Worm (Caenorhabditis elegans): ENCODE measurements around the gene F13H10.8.
A peak's percentile ranks its signal among the peaks of the same experiment; 100 is the strongest.

Gene F13H10.8

DNA sequence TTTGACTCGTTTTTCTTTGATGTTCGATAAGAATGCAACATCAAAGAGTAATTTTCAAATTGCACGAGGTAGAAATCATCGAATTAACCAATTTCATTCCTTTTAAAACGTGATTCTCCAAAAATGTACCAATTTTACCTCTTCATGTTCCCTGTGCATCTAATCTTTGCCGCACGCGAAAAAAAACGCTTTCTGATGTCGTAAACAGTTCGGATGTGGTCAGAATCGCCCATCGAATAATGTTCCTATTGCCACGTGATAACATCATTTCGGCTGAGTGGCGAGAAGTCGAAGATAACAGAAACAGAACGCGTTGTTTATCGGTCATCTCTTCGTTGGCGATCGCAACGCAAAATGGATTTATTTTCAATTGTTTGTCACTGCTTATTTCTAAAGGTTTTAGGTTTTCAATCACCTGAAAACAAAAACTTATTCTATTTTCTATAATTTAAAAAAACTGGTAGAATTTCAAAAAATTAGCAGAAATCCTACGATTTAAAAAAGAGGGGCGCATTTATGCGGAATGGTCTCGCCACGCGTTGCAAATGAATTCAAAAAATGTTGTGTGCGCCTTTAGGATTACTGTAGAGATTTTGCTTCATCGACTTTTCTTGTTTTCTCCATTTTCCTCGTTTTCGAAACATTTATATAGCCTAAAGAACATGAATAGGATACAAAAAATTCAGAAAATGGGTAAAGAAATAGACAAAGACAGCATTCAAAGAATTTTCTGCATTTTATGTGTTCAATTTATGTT is 1.4 kb downstream of the F13H10.8 start, which contains the start of gene mogs-1 (continued):
- TF ChIP-seq dve-1 (tag; optimal IDR thresholded peaks at IDR 0.05; ENCODE audit: insufficient read depth) (peak; percentile 69), cey-2 (tag; optimal IDR thresholded peaks at IDR 0.05; ENCODE audit: borderline replicate concordance, insufficient read depth) (no peak), unc-130 (GFP tag; optimal IDR thresholded peaks at IDR 0.05) (no peak), lsy-2 (tag; optimal IDR thresholded peaks at IDR 0.05) (no peak)

ce11 chrIV:11022303-11022702 is 2.0 kb downstream of the F13H10.8 start, which contains the start of gene alh-3:
TSS of gene alh-3 (plus strand) at chrIV:11022603.
- TF ChIP-seq ZK546.5 (tag; optimal IDR thresholded peaks at IDR 0.05) (no peak), saeg-2 (GFP tag; IDR thresholded peaks at IDR 0.05) (no peak), lsy-2 (tag; optimal IDR thresholded peaks at IDR 0.05) (no peak), ceh-28 (tag; optimal IDR thresholded peaks at IDR 0.05) (no peak), spr-3 (GFP tag; optimal IDR thresholded peaks at IDR 0.05) (no peak), vab-7 (GFP tag; IDR thresholded peaks at IDR 0.05) (no peak), F10B5.3 (tag; optimal IDR thresholded peaks at IDR 0.05) (no peak)

DNA sequence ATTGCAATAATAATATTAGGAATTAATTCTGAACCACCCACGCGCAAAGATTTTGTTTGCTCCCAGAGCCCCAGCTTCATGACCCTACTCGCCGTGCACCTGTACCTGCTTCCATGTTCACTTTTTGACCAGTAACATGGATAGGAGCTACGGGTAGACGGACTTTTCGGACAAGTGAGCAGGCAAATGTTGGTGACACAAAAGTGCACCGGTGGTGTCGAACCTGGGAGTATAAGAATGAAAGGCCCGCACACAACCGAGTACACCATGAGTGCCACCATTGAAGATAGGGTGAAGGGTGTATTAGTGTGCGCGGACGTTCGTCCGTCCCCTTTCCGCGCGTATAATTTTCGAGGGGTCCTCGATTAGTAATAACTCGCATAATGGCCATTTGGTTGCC is 5.6 kb downstream of the F13H10.8 start:
- TF ChIP-seq nhr-25 (tag; optimal IDR thresholded peaks at IDR 0.05; ENCODE audit: borderline replicate concordance, insufficient read depth) (no peak), hif-1 (tag; optimal IDR thresholded peaks at IDR 0.05) (peak in 1 of 2 experiments; percentile 54), zip-11 (GFP tag; IDR thresholded peaks at IDR 0.05) (no peak), lin-15B (tag; optimal IDR thresholded peaks at IDR 0.05) (no peak), lin-38 (GFP tag; IDR thresholded peaks at IDR 0.05) (peak; percentile 78), nhr-77 (tag; optimal IDR thresholded peaks at IDR 0.05) (no peak), mdl-1 (tag; optimal IDR thresholded peaks at IDR 0.05) (no peak), hmg-1.1 (GFP tag; IDR thresholded peaks at IDR 0.05) (no peak), php-3 (GFP tag; IDR thresholded peaks at IDR 0.05) (peak; percentile 79), lin-39 (tag; optimal IDR thresholded peaks at IDR 0.05) (no peak), nhr-102 (tag; optimal IDR thresholded peaks at IDR 0.05) (peak; percentile 73), ceh-62 (tag; optimal IDR thresholded peaks at IDR 0.05) (no peak), aha-1 (tag) (no peak), ceh-44 (GFP tag; IDR thresholded peaks at IDR 0.05) (peak; percentile 91), dpl-1 (GFP tag; optimal IDR thresholded peaks at IDR 0.05) (no peak), ces-1 (GFP tag; optimal IDR thresholded peaks at IDR 0.05) (no peak), lin-1 (GFP tag; IDR thresholded peaks at IDR 0.05) (peak; percentile 78), zag-1 (tag; optimal IDR thresholded peaks at IDR 0.05) (no peak), daf-16 (GFP tag; optimal IDR thresholded peaks at IDR 0.05) (peak; percentile 31 to 64), daf-16 (tag; optimal IDR thresholded peaks at IDR 0.05) (peak; percentile 17), mes-2 (tag; optimal IDR thresholded peaks at IDR 0.05; ENCODE audit: poor library complexity, severe bottlenecking) (peak; percentile 79), ama-1 (optimal IDR thresholded peaks at IDR 0.05) (no peak), unc-130 (GFP tag; optimal IDR thresholded peaks at IDR 0.05) (peak; percentile 75), snpc-4 (tag; optimal IDR thresholded peaks at IDR 0.05) (no peak), R02D3.7 (tag; optimal IDR thresholded peaks at IDR 0.05) (no peak), Y75B8A.6 (GFP tag; IDR thresholded peaks at IDR 0.05) (peak; percentile 75; the same call in 1 of the 2 replicates), fkh-10 (GFP tag; optimal IDR thresholded peaks at IDR 0.05) (no peak), ctbp-1 (GFP tag; IDR thresholded peaks at IDR 0.05) (peak; percentile 88), F49E8.2 (tag; optimal IDR thresholded peaks at IDR 0.05; ENCODE audit: borderline replicate concordance) (peak; percentile 91), nhr-76 (tag; optimal IDR thresholded peaks at IDR 0.05) (no peak), gei-8 (GFP tag; optimal IDR thresholded peaks at IDR 0.05) (peak; percentile 66), vab-7 (GFP tag; IDR thresholded peaks at IDR 0.05) (peak; percentile 87), rbr-2 (tag; optimal IDR thresholded peaks at IDR 0.05) (peak; percentile 42), lsy-2 (tag; optimal IDR thresholded peaks at IDR 0.05) (no peak), dve-1 (tag; optimal IDR thresholded peaks at IDR 0.05; ENCODE audit: insufficient read depth) (no peak), spr-3 (GFP tag; optimal IDR thresholded peaks at IDR 0.05) (peak; percentile 65), pha-4 (GFP tag; IDR thresholded peaks at IDR 0.05) (peak; percentile 77), pha-4 (tag; optimal IDR thresholded peaks at IDR 0.05) (no peak), D1046.2 (GFP tag; IDR thresholded peaks at IDR 0.05) (peak; percentile 84), daf-12 (tag; optimal IDR thresholded peaks at IDR 0.05) (no peak)

All from whole organism, L4 larva.